Worm (Caenorhabditis elegans) whole organism, mixed stage, embryonic: Measurements from ENCODE around the gene EEED8.18.

Experiments used
- M03D4.4 ChIP-seq: sonication (generic microtip); optimal IDR thresholded peaks from 2 replicates; lab custom pipeline; 2017; ENCODE audit warnings: mild to moderate bottlenecking, missing genetic modification characterization, missing compliant biosample characterization
- bed-3 ChIP-seq: fragments of 200-800 bp; sonication (Bioruptor generic); optimal IDR thresholded peaks from 3 replicates; lab custom pipeline; 2018; ENCODE audit warnings: mild to moderate bottlenecking, missing genetic modification characterization, moderate library complexity, missing compliant biosample characterization
- blmp-1 ChIP-seq: fragments of 150-350 bp; optimal IDR thresholded peaks from 2 replicates; lab custom pipeline; 2014; ENCODE audit warnings: missing biosample characterization, missing genetic modification characterization
- ceh-39 ChIP-seq: fragments of 150-350 bp; optimal IDR thresholded peaks from 2 replicates; lab custom pipeline; 2014; ENCODE audit warnings: missing biosample characterization, missing genetic modification characterization
- ceh-43 ChIP-seq: fragments of 200-800 bp; sonication (Bioruptor generic); optimal IDR thresholded peaks from 2 replicates; lab custom pipeline; 2018; ENCODE audit warnings: mild to moderate bottlenecking, missing genetic modification characterization, moderate library complexity, missing compliant biosample characterization
- ceh-83 ChIP-seq: fragments of 200-800 bp; sonication (Bioruptor generic); optimal IDR thresholded peaks from 2 replicates; lab custom pipeline; 2018; ENCODE audit warnings: mild to moderate bottlenecking, missing genetic modification characterization, missing compliant biosample characterization
- ces-1 ChIP-seq: fragments of 150-350 bp; optimal IDR thresholded peaks from 2 replicates; lab custom pipeline; 2014; ENCODE audit warnings: missing biosample characterization, missing genetic modification reagents, missing genetic modification characterization
- cnd-1 ChIP-seq: fragments of 200-800 bp; sonication (Bioruptor generic); optimal IDR thresholded peaks from 2 replicates; lab custom pipeline; 2018; ENCODE audit warnings: mild to moderate bottlenecking, missing genetic modification characterization, missing compliant biosample characterization
- drap-1 ChIP-seq: fragments of 200-800 bp; sonication (Bioruptor generic); optimal IDR thresholded peaks from 3 replicates; lab custom pipeline; 2018; ENCODE audit warnings: mild to moderate bottlenecking, missing genetic modification characterization, missing compliant biosample characterization
- elt-1 ChIP-seq: sonication (generic microtip); optimal IDR thresholded peaks from 2 replicates; lab custom pipeline; 2017; ENCODE audit warnings: missing genetic modification characterization, mild to moderate bottlenecking, missing compliant biosample characterization, antibody characterized with exemption, moderate library complexity, borderline replicate concordance; ENCODE audit not compliant: insufficient read depth
- elt-3 ChIP-seq: fragments of 150-350 bp; optimal IDR thresholded peaks from 2 replicates; lab custom pipeline; 2014; ENCODE audit warnings: missing biosample characterization, missing genetic modification characterization
- flh-1 ChIP-seq: fragments of 200-800 bp; sonication (Bioruptor generic); optimal IDR thresholded peaks from 2 replicates; lab custom pipeline; 2018; ENCODE audit warnings: mild to moderate bottlenecking, missing genetic modification characterization, moderate library complexity, missing compliant biosample characterization
- ham-2 ChIP-seq: fragments of 200-800 bp; sonication (Bioruptor generic); optimal IDR thresholded peaks from 2 replicates; lab custom pipeline; 2018; ENCODE audit warnings: mild to moderate bottlenecking, missing genetic modification characterization, missing compliant biosample characterization
- hlh-1 ChIP-seq: fragments of 150-350 bp; optimal IDR thresholded peaks from 2 replicates; lab custom pipeline; 2014; ENCODE audit warnings: missing biosample characterization, missing genetic modification reagents, missing genetic modification characterization
- lin-13 ChIP-seq: fragments of 150-350 bp; optimal IDR thresholded peaks from 2 replicates; lab custom pipeline; 2014; ENCODE audit warnings: missing biosample characterization, missing genetic modification characterization
- lin-32 ChIP-seq: fragments of 200-800 bp; sonication (Bioruptor generic); optimal IDR thresholded peaks from 2 replicates; lab custom pipeline; 2018; ENCODE audit warnings: mild to moderate bottlenecking, missing genetic modification characterization, missing compliant biosample characterization
- lsy-2 ChIP-seq: fragments of 150-350 bp; optimal IDR thresholded peaks from 2 replicates; lab custom pipeline; 2014; ENCODE audit warnings: missing biosample characterization, missing genetic modification characterization
- mab-5 ChIP-seq: fragments of 150-350 bp; optimal IDR thresholded peaks from 2 replicates; lab custom pipeline; 2014; ENCODE audit warnings: missing biosample characterization, missing genetic modification characterization
- mep-1 ChIP-seq: fragments of 150-350 bp; optimal IDR thresholded peaks from 2 replicates; lab custom pipeline; 2017; ENCODE audit warnings: missing biosample characterization, missing genetic modification reagents, missing genetic modification characterization, inconsistent platforms
- mls-2 ChIP-seq: sonication (generic microtip); optimal IDR thresholded peaks from 2 replicates; lab custom pipeline; 2016; ENCODE audit warnings: mild to moderate bottlenecking, missing genetic modification characterization, moderate library complexity, missing compliant biosample characterization
- nhr-12 ChIP-seq: fragments of 150-350 bp; optimal IDR thresholded peaks from 2 replicates; lab custom pipeline; 2014; ENCODE audit warnings: missing biosample characterization, missing genetic modification characterization
- nhr-2 ChIP-seq: fragments of 150-350 bp; optimal IDR thresholded peaks from 2 replicates; lab custom pipeline; 2014; ENCODE audit warnings: missing biosample characterization, missing genetic modification characterization
- nhr-237 ChIP-seq: fragments of 150-350 bp; optimal IDR thresholded peaks from 2 replicates; lab custom pipeline; 2014; ENCODE audit warnings: missing biosample characterization, missing genetic modification characterization
- nhr-28 ChIP-seq: fragments of 150-350 bp; optimal IDR thresholded peaks from 2 replicates; lab custom pipeline; 2014; ENCODE audit warnings: missing biosample characterization, missing genetic modification characterization
- nhr-76 ChIP-seq: sonication (generic microtip); optimal IDR thresholded peaks from 2 replicates; lab custom pipeline; 2017; ENCODE audit warnings: missing biosample characterization, missing genetic modification characterization
- pha-4 ChIP-seq: fragments of 150-350 bp; optimal IDR thresholded peaks from 2 replicates; lab custom pipeline; 2018; ENCODE audit warnings: missing biosample characterization, missing genetic modification reagents, missing genetic modification characterization
- sem-2 ChIP-seq: fragments of 200-800 bp; sonication (Bioruptor generic); optimal IDR thresholded peaks from 2 replicates; lab custom pipeline; 2018; ENCODE audit warnings: mild to moderate bottlenecking, missing genetic modification characterization, missing compliant biosample characterization
- snpc-4 ChIP-seq: fragments of 150-350 bp; optimal IDR thresholded peaks from 2 replicates; lab custom pipeline; 2014; ENCODE audit warnings: missing biosample characterization, missing genetic modification characterization
- sptf-1 ChIP-seq: sonication (generic microtip); optimal IDR thresholded peaks from 2 replicates; lab custom pipeline; 2017; ENCODE audit warnings: mild to moderate bottlenecking, missing genetic modification characterization, moderate library complexity, missing compliant biosample characterization
- tbx-8 ChIP-seq: fragments of 200-800 bp; sonication (Bioruptor generic); optimal IDR thresholded peaks from 2 replicates; lab custom pipeline; 2018; ENCODE audit warnings: mild to moderate bottlenecking, missing genetic modification characterization, moderate library complexity, missing compliant biosample characterization
- unc-120 ChIP-seq: sonication (generic microtip); optimal IDR thresholded peaks from 2 replicates; lab custom pipeline; 2017; ENCODE audit warnings: missing genetic modification characterization, missing compliant biosample characterization; ENCODE audit not compliant: poor library complexity, severe bottlenecking
- unc-39 ChIP-seq: fragments of 150-350 bp; optimal IDR thresholded peaks from 2 replicates; lab custom pipeline; 2014; ENCODE audit warnings: missing biosample characterization, missing genetic modification characterization
- unc-62 ChIP-seq: fragments of 150-350 bp; optimal IDR thresholded peaks from 2 replicates; lab custom pipeline; 2014; ENCODE audit warnings: missing biosample characterization, missing genetic modification reagents, missing genetic modification characterization
- zip-8 ChIP-seq: fragments of 150-350 bp; optimal IDR thresholded peaks from 2 replicates; lab custom pipeline; 2014; ENCODE audit warnings: missing biosample characterization, missing genetic modification characterization
- ztf-11 ChIP-seq: fragments of 150-350 bp; optimal IDR thresholded peaks from 2 replicates; lab custom pipeline; 2014; ENCODE audit warnings: missing biosample characterization, missing genetic modification characterization

Gene EEED8.18

DNA sequence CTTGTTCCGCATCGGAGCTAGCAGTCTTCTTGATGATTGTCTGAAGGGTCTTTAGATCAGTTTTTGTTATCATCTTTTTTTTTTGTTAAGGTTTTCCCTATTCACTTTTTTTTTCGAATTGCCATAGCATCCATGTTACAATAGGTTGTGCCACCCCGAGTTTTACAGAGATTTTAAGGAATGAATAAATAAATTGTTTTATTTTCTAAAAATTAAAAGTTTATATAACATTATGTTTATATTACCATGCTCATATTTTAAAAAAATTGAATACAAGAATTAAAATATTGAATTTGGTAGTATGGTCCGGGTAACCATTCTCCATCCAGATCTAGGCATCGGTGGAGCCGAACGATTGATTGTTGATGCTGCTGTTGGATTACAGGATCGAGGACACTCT, 37.4 kb downstream of the EEED8.18 start, which contains the start of gene algn-2:
Gene algn-2 (plus strand): TSS at position 301 of the 400 bp plus-strand sequence.
- TF ChIP-seq ces-1, result no peak
- TF ChIP-seq flh-1 (GFP tag; lab: Kevin White, UChicago), result no peak

DNA sequence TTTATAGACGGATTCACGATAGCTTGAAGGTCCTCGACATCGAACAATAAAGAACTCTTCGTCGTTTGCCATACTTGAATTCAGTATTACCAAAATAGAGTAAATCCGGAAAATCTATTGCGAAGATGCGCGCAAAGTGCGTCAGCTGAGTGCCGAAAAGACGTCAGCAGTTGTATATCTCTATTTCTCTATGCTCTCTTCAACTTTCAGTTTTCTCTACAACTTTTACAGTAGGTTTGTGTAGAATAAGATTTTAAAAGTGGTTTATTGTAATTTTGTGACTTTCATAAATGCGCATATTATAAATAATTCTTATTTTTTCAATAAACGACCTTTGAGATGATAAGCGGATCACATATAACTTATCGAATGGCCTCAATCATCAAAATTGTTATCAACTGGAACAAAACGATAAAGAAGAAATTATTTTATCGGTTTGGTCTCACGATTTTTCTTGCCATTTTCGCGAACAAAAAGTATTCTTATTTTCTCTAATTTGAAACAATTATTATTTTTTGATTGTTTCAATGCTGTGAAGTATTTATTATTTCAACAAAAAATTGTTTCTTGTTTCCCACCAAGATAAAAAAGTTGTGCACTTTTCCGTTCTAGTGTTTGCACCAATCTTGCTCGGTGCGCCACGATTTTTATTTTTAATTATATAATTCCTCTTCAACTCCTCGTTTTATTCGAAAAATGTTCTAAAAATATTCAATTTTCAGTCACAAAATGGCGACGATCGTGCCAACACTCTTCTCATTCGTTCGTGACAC, 38.9 kb downstream of the EEED8.18 start, which contains the start of the genes agt-2 and F09E5.3:
Gene agt-2 (minus strand): TSS at position 553 of the 773 bp plus-strand sequence.
Gene F09E5.3 (plus strand): TSS at position 723 of the 773 bp plus-strand sequence.
- TF ChIP-seq mep-1 (tag; lab: Kevin White, UChicago), result peak; percentile 90
- TF ChIP-seq nhr-12 (tag; lab: Kevin White, UChicago), result no peak
- TF ChIP-seq lin-13 (tag; lab: Kevin White, UChicago), result peak; percentile 90
- peak; percentile 9 for TF ChIP-seq M03D4.4
- no peak for TF ChIP-seq sem-2
- TF ChIP-seq lsy-2 (tag; lab: Kevin White, UChicago), result peak; percentile 89
- TF ChIP-seq nhr-76 (tag; lab: Kevin White, UChicago), result no peak
- peak; percentile 74 for TF ChIP-seq ces-1
- TF ChIP-seq snpc-4 (tag; lab: Kevin White, UChicago), result no peak
- peak; percentile 95 for TF ChIP-seq pha-4 (tag; lab: Kevin White, UChicago)
- TF ChIP-seq nhr-28 (tag; lab: Kevin White, UChicago), result no peak
- TF ChIP-seq flh-1 (GFP tag; lab: Kevin White, UChicago), result no peak
- TF ChIP-seq elt-3 (tag; lab: Kevin White, UChicago), result no peak
- no peak for TF ChIP-seq ham-2 (GFP tag; lab: Kevin White, UChicago)
- TF ChIP-seq zip-8 (tag; lab: Kevin White, UChicago), result no peak
- TF ChIP-seq bed-3 (GFP tag; lab: Kevin White, UChicago), result no peak
- TF ChIP-seq unc-120 (tag; lab: Kevin White, UChicago), result no peak
- TF ChIP-seq unc-39 (tag; lab: Kevin White, UChicago), result no peak
- peak; percentile 68 for TF ChIP-seq ceh-39 (tag; lab: Kevin White, UChicago)
- TF ChIP-seq sptf-1 (tag; lab: Kevin White, UChicago), result peak; percentile 71
- TF ChIP-seq blmp-1, result peak; percentile 3
- TF ChIP-seq mab-5, result no peak
- peak; percentile 26 for TF ChIP-seq unc-62 (GFP tag; lab: Kevin White, UChicago)
- peak; percentile 36 for TF ChIP-seq cnd-1 (tag; lab: Kevin White, UChicago)
- peak; percentile 47 for TF ChIP-seq ceh-83 (GFP tag; lab: Kevin White, UChicago)
- peak; percentile 17 for TF ChIP-seq mls-2
- no peak for TF ChIP-seq tbx-8
- no peak for TF ChIP-seq elt-1 (tag; lab: Kevin White, UChicago)
- TF ChIP-seq lin-32 (GFP tag; lab: Kevin White, UChicago), result no peak
- TF ChIP-seq hlh-1 (tag; lab: Kevin White, UChicago), result peak; percentile 37
- no peak for TF ChIP-seq ceh-43
- TF ChIP-seq drap-1 (GFP tag; lab: Kevin White, UChicago), result peak; percentile 53
- TF ChIP-seq nhr-2 (tag; lab: Kevin White, UChicago), result peak; percentile 13
- peak; percentile 53 for TF ChIP-seq ztf-11 (tag; lab: Kevin White, UChicago)
- TF ChIP-seq nhr-237, result peak; percentile 77

- TF ChIP-seq tbx-8, result no peak
- TF ChIP-seq unc-39 (tag; lab: Kevin White, UChicago), result no peak
- TF ChIP-seq mab-5, result no peak
- no peak for TF ChIP-seq zip-8 (tag; lab: Kevin White, UChicago)
- TF ChIP-seq cnd-1 (tag; lab: Kevin White, UChicago), result no peak
- TF ChIP-seq lin-13 (tag; lab: Kevin White, UChicago), result no peak
- TF ChIP-seq ceh-39 (tag; lab: Kevin White, UChicago), result no peak
- no peak for TF ChIP-seq flh-1 (GFP tag; lab: Kevin White, UChicago)
- no peak for TF ChIP-seq sptf-1 (tag; lab: Kevin White, UChicago)
- no peak for TF ChIP-seq lin-32 (GFP tag; lab: Kevin White, UChicago)
- TF ChIP-seq unc-120 (tag; lab: Kevin White, UChicago), result no peak
- TF ChIP-seq pha-4 (tag; lab: Kevin White, UChicago), result no peak
- no peak for TF ChIP-seq nhr-12 (tag; lab: Kevin White, UChicago)
- no peak for TF ChIP-seq bed-3 (GFP tag; lab: Kevin White, UChicago)
- no peak for TF ChIP-seq ceh-83 (GFP tag; lab: Kevin White, UChicago)
- TF ChIP-seq mls-2, result no peak
- no peak for TF ChIP-seq nhr-237
Observed at ce11 chrII:5370641-5371040, 41.8 kb downstream of the EEED8.18 start, which contains the start of gene F09E5.12. F09E5.12 (minus strand) TSS chrII:5370741.
